Fruit fly (Drosophila melanogaster): Measurements from ENCODE around the gene vari.

DNA sequence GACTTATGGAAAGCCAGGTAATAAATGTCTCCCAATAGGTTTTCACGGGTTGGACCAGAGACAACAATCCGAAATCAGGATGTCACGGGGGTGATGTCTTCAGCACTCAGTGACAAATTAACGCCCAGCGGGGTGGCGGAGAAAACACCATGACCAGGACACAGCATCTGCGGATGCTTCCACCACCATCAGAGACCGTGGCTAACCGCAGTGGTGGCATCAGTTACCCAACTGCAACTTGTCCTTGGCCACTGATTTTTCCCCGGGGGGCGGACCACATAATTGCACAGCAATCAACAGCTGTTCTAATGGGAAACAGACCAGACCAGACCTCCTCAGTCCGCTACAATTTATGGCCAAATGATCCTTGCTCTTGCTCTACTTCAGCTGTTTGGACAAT is 18.5 kb downstream of the vari start:
- TF ChIP-seq fd96Ca (GFP tag; IDR thresholded peaks at IDR 0.05), result no peak
- TF ChIP-seq CG4496 (GFP tag; IDR thresholded peaks at IDR 0.05), result no peak
- no peak for TF ChIP-seq CG32121 (GFP tag; IDR thresholded peaks at IDR 0.05)
- TF ChIP-seq CG14655 (GFP tag; optimal IDR thresholded peaks at IDR 0.05), result no peak
- no peak for TF ChIP-seq CG13204 (GFP tag; optimal IDR thresholded peaks at IDR 0.05)
- TF ChIP-seq Snoo (tag; optimal IDR thresholded peaks at IDR 0.05), result no peak
- no peak for TF ChIP-seq CG9948 (tag; optimal IDR thresholded peaks at IDR 0.05)
- TF ChIP-seq rn (GFP tag; IDR thresholded peaks at IDR 0.05), result no peak
- no peak for TF ChIP-seq Pif1B (GFP tag; optimal IDR thresholded peaks at IDR 0.05)
- no peak for TF ChIP-seq CG12605 (GFP tag; IDR thresholded peaks at IDR 0.05)
- TF ChIP-seq Pif1A (GFP tag; optimal IDR thresholded peaks at IDR 0.05), result no peak

Data from whole organism, pupa.